Worm (Caenorhabditis elegans) whole organism, young adult: ENCODE results near the gene rol-6.

Experiments used
- Y95B8A.8 ChIP-seq: fragments of 200-800 bp; sonication (Bioruptor generic); IDR thresholded peaks from 2 replicates; pipeline ENCODE4 v1.3.6; 2022; ENCODE audit warnings: missing genetic modification reagents, missing genetic modification characterization, missing compliant biosample characterization
- lir-1 ChIP-seq: fragments of 200-800 bp; sonication (Bioruptor generic); conservative IDR thresholded peaks from 2 replicates; pipeline ENCODE4 v1.3.6; 2022; ENCODE audit warnings: missing genetic modification reagents, missing genetic modification characterization, missing compliant biosample characterization

DNA sequence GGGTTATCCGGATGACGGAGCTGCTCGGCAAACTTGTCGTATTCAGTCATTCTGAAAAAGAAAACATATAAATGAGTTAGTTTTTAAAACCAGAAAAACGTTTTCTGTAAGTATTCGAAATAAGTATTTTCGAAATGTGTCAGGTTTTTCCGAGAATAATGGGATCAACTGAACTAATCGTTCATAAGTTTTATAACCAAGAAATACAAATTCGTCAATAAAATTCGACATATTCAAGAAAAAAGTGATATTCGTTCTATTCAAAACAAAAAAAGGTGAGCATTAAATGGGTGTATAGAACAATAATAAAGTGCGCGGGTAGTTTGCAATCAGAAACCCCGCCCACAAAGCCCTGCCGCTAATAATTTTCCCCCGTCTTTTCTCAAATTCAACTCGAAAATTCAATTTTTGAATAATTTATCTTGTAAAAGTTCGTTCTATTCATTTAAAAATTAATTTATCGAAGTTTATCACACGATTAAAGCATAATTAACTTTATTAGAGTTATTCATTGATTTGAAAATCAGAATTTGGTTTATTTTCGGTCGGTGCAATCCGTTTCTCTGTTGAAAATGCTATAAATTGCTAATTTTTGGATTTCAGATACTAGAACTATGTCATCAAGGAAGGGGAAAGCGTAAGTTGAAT, 16.5 kb upstream of the rol-6 start, which contains the start of the genes cyn-11 and T01B7.5:
- TF ChIP-seq lir-1 (GFP tag; lab: Robert Waterston, UW) (no peak), Y95B8A.8 (no peak)
